Fruit fly (Drosophila melanogaster) whole organism, wandering third instar larva: Measurements from ENCODE around the gene CG10984.

Experiments
- Abd-B ChIP-seq: fragments of >200 bp; optimal IDR thresholded peaks from 2 replicates; lab custom pipeline; 2017; ENCODE audit warnings: missing biosample characterization, missing genetic modification characterization
- CG32264 ChIP-seq: fragments of 200-800 bp; sonication (Bioruptor generic); optimal IDR thresholded peaks from 2 replicates; lab custom pipeline; 2016; ENCODE audit warnings: missing biosample characterization, missing genetic modification characterization
- CG9705 ChIP-seq: fragments of 200-800 bp; sonication (Bioruptor generic); optimal IDR thresholded peaks from 2 replicates; lab custom pipeline; 2018; ENCODE audit warnings: missing biosample characterization, mild to moderate bottlenecking, missing genetic modification characterization
- CrebA ChIP-seq: fragments of 200-800 bp; sonication (Bioruptor generic); optimal IDR thresholded peaks from 2 replicates; lab custom pipeline; 2016; ENCODE audit warnings: missing biosample characterization, mild to moderate bottlenecking, missing genetic modification characterization, borderline replicate concordance
- Dfd ChIP-seq: fragments of >200 bp; optimal IDR thresholded peaks from 2 replicates; lab custom pipeline; 2017; ENCODE audit warnings: missing biosample characterization, missing genetic modification characterization
- Dif ChIP-seq: fragments of 200-275, 200-300 bp; sonication (Bioruptor generic); optimal IDR thresholded peaks from 2 replicates; lab custom pipeline; 2018; ENCODE audit warnings: missing biosample characterization, missing genetic modification characterization; ENCODE audit not compliant: partially characterized antibody
- GATAd ChIP-seq: sonication (Bioruptor generic); optimal IDR thresholded peaks from 2 replicates; lab custom pipeline; 2016; ENCODE audit warnings: missing biosample characterization, missing genetic modification characterization
- HLH106 ChIP-seq: fragments of 200-800 bp; optimal IDR thresholded peaks from 3 replicates; lab custom pipeline; 2019; ENCODE audit warnings: missing biosample characterization, mild to moderate bottlenecking, missing genetic modification characterization, moderate library complexity
- Hnf4 ChIP-seq: fragments of 200-800 bp; sonication (Bioruptor generic); optimal IDR thresholded peaks from 2 replicates; lab custom pipeline; 2016; ENCODE audit warnings: missing biosample characterization, mild to moderate bottlenecking, missing genetic modification characterization
- Hr78 ChIP-seq: fragments of >200 bp; optimal IDR thresholded peaks from 2 replicates; lab custom pipeline; 2017; ENCODE audit warnings: missing biosample characterization, missing genetic modification characterization
- Hr83 ChIP-seq: fragments of 200-300 bp; sonication (Bioruptor generic); optimal IDR thresholded peaks from 2 replicates; lab custom pipeline; 2016; ENCODE audit warnings: missing biosample characterization, mild to moderate bottlenecking, missing genetic modification characterization, moderate library complexity; ENCODE audit not compliant: poor library complexity, severe bottlenecking
- Jra ChIP-seq: sonication (Bioruptor generic); optimal IDR thresholded peaks from 2 replicates; lab custom pipeline; 2016; ENCODE audit warnings: missing biosample characterization, missing genetic modification characterization
- Mio ChIP-seq: sonication (Bioruptor generic); optimal IDR thresholded peaks from 2 replicates; lab custom pipeline; 2016; ENCODE audit warnings: missing biosample characterization, missing genetic modification characterization
- Myc ChIP-seq: fragments of >200 bp; optimal IDR thresholded peaks from 2 replicates; lab custom pipeline; 2017
- N ChIP-seq: fragments of >200 bp; optimal IDR thresholded peaks from 2 replicates; lab custom pipeline; 2018; ENCODE audit warnings: missing biosample characterization, missing external identifiers, missing genetic modification characterization
- OdsH ChIP-seq: fragments of 200-800 bp; sonication (Bioruptor generic); optimal IDR thresholded peaks from 2 replicates; lab custom pipeline; 2016; ENCODE audit warnings: missing biosample characterization, mild to moderate bottlenecking, missing genetic modification characterization
- Rel ChIP-seq, 2 experiments: fragments of 200-800 bp; sonication (Bioruptor generic) in 1 of 2; optimal IDR thresholded peaks; 2 replicates in 1 of 2; 3 replicates in 1 of 2; lab custom pipeline; 2016 to 2019; ENCODE audit warnings: mild to moderate bottlenecking in 2 of 2, missing biosample characterization in 2 of 2, missing genetic modification characterization in 2 of 2, moderate library complexity in 1 of 2
- Sp1 ChIP-seq: fragments of 200-800 bp; sonication (Bioruptor generic); optimal IDR thresholded peaks from 3 replicates; lab custom pipeline; 2019; ENCODE audit warnings: missing biosample characterization, mild to moderate bottlenecking, missing genetic modification characterization, moderate library complexity
- Vsx2 ChIP-seq: fragments of 200-300, 225-300 bp; sonication (Bioruptor generic); optimal IDR thresholded peaks from 2 replicates; lab custom pipeline; 2018; ENCODE audit warnings: missing biosample characterization, missing genetic modification characterization; ENCODE audit not compliant: partially characterized antibody
- br ChIP-seq: fragments of 200-800 bp; sonication (Bioruptor generic); optimal IDR thresholded peaks from 2 replicates; lab custom pipeline; 2016; ENCODE audit warnings: missing biosample characterization, missing genetic modification characterization
- brk ChIP-seq: fragments of 200-800 bp; sonication (Bioruptor generic); optimal IDR thresholded peaks from 2 replicates; lab custom pipeline; 2016; ENCODE audit warnings: missing biosample characterization, mild to moderate bottlenecking, missing genetic modification characterization
- dl ChIP-seq, 2 experiments: fragments of 175-275, 200-275 bp in 1 of 2; fragments of 200-275 bp in 1 of 2; sonication (Bioruptor generic); optimal IDR thresholded peaks; lab custom pipeline; 2018; ENCODE audit warnings: mild to moderate bottlenecking in 2 of 2, missing biosample characterization in 2 of 2, missing genetic modification characterization in 2 of 2, moderate library complexity in 2 of 2; ENCODE audit not compliant: partially characterized antibody in 2 of 2, insufficient read depth in 1 of 2
- dmrt93B ChIP-seq: fragments of 200-800 bp; sonication (Bioruptor generic); optimal IDR thresholded peaks from 2 replicates; lab custom pipeline; 2018; ENCODE audit warnings: missing biosample characterization, mild to moderate bottlenecking, missing genetic modification characterization
- dsf ChIP-seq: sonication (Bioruptor generic); optimal IDR thresholded peaks from 2 replicates; lab custom pipeline; 2016; ENCODE audit warnings: missing biosample characterization, missing genetic modification characterization, borderline replicate concordance
- ey ChIP-seq: fragments of 200-800 bp; sonication (Bioruptor generic); optimal IDR thresholded peaks from 2 replicates; lab custom pipeline; 2016; ENCODE audit warnings: missing biosample characterization, missing genetic modification characterization
- foxo ChIP-seq, 2 experiments: fragments of 200-800 bp; sonication (Bioruptor generic); optimal IDR thresholded peaks; 2 replicates in 1 of 2; 3 replicates in 1 of 2; lab custom pipeline; 2016 to 2017; ENCODE audit warnings: missing biosample characterization in 2 of 2, missing genetic modification characterization in 2 of 2
- fru ChIP-seq: fragments of 200-800 bp; sonication (Bioruptor generic); optimal IDR thresholded peaks from 3 replicates; lab custom pipeline; 2016; ENCODE audit warnings: missing biosample characterization, mild to moderate bottlenecking, missing genetic modification characterization
- h ChIP-seq: fragments of 200-800 bp; sonication (Bioruptor generic); optimal IDR thresholded peaks from 3 replicates; lab custom pipeline; 2016; ENCODE audit warnings: missing biosample characterization, mild to moderate bottlenecking, missing genetic modification characterization
- jim ChIP-seq: fragments of 175-275, 200-325 bp; sonication (Bioruptor generic); optimal IDR thresholded peaks from 2 replicates; lab custom pipeline; 2016; ENCODE audit warnings: missing biosample characterization, mild to moderate bottlenecking, missing genetic modification characterization
- lola ChIP-seq: fragments of >200 bp; optimal IDR thresholded peaks from 2 replicates; lab custom pipeline; 2017; ENCODE audit warnings: missing biosample characterization, missing genetic modification characterization
- pan ChIP-seq: fragments of >200 bp; optimal IDR thresholded peaks from 2 replicates; lab custom pipeline; 2017
- psq ChIP-seq: fragments of 200-800 bp; sonication (Bioruptor generic); optimal IDR thresholded peaks from 3 replicates; lab custom pipeline; 2017; ENCODE audit warnings: missing biosample characterization, mild to moderate bottlenecking, missing genetic modification characterization, moderate library complexity
- rgr ChIP-seq: fragments of 200-800 bp; sonication (Bioruptor generic); optimal IDR thresholded peaks from 3 replicates; lab custom pipeline; 2016; ENCODE audit warnings: missing biosample characterization, mild to moderate bottlenecking, missing genetic modification characterization
- sage ChIP-seq: fragments of 200-800 bp; sonication (Bioruptor generic); optimal IDR thresholded peaks from 2 replicates; lab custom pipeline; 2016; ENCODE audit warnings: missing biosample characterization, mild to moderate bottlenecking, missing genetic modification characterization
- sv ChIP-seq: fragments of 200-800 bp; sonication (Bioruptor generic); optimal IDR thresholded peaks from 3 replicates; lab custom pipeline; 2016; ENCODE audit warnings: missing biosample characterization, missing genetic modification characterization
- tai ChIP-seq: sonication (Bioruptor generic); optimal IDR thresholded peaks from 2 replicates; lab custom pipeline; 2016; ENCODE audit warnings: missing biosample characterization, missing genetic modification characterization
- usp ChIP-seq: fragments of >200 bp; optimal IDR thresholded peaks from 2 replicates; lab custom pipeline; 2017; ENCODE audit warnings: missing biosample characterization, missing genetic modification characterization
- woc ChIP-seq: sonication (Bioruptor generic); optimal IDR thresholded peaks from 2 replicates; lab custom pipeline; 2016; ENCODE audit warnings: missing biosample characterization, mild to moderate bottlenecking, missing genetic modification characterization

CG10984 gene

dm6 chr3L:12745121-12745770, 4.7 kb upstream of the CG10984 start, which contains the start of gene CG32109:
Gene CG32109 (plus strand): TSS chr3L:12745344.
- TF ChIP-seq sage (GFP tag; lab: Kevin White, UChicago) = peak; percentile 26
- no peak for TF ChIP-seq Dif (GFP tag; lab: Kevin White, UChicago)

dm6 chr3L:12746241-12746640, 3.7 kb upstream of the CG10984 start:
- no peak for TF ChIP-seq ey
- TF ChIP-seq Myc = no peak

dm6 chr3L:12748711-12749566, 980 bp upstream of the CG10984 start:
- no peak for TF ChIP-seq foxo (GFP tag; optimal IDR thresholded peaks at IDR 0.05; lab: Kevin White, UChicago)
- no peak for TF ChIP-seq ey
- TF ChIP-seq jim (GFP tag; lab: Kevin White, UChicago) = no peak
- TF ChIP-seq tai = no peak
- no peak for TF ChIP-seq Abd-B (GFP tag; lab: Kevin White, UChicago)

dm6 chr3L:12754769-12755189, 4.9 kb downstream of the CG10984 start, which contains the start of the genes CG10973 and Vps13D:
Gene CG10973 (minus strand): TSS chr3L:12754774.
Gene Vps13D (plus strand): TSS chr3L:12755049.
- TF ChIP-seq Dif (GFP tag; lab: Kevin White, UChicago) = peak; percentile 99
- TF ChIP-seq Rel (GFP tag; optimal IDR thresholded peaks at IDR 0.05; lab: Kevin White, UChicago) = no peak
- TF ChIP-seq Rel (tag; optimal IDR thresholded peaks at IDR 0.05; lab: Kevin White, UChicago) = no peak
- TF ChIP-seq CrebA (GFP tag; lab: Kevin White, UChicago) = no peak
- no peak for TF ChIP-seq Hr83 (GFP tag; lab: Kevin White, UChicago)
- TF ChIP-seq lola = no peak
- TF ChIP-seq fru (GFP tag; lab: Kevin White, UChicago) = no peak
- no peak for TF ChIP-seq woc (GFP tag; lab: Kevin White, UChicago)
- no peak for TF ChIP-seq GATAd (GFP tag; lab: Kevin White, UChicago)
- peak; percentile 35 for TF ChIP-seq Hnf4 (GFP tag; lab: Kevin White, UChicago)
- TF ChIP-seq Jra = peak; percentile 16
- no peak for TF ChIP-seq jim (GFP tag; lab: Kevin White, UChicago)
- TF ChIP-seq psq (GFP tag; lab: Kevin White, UChicago) = no peak
- TF ChIP-seq dl (GFP tag; optimal IDR thresholded peaks at IDR 0.05; lab: Kevin White, UChicago; ENCODE audit: insufficient read depth in 1 of 2, partially characterized antibody in 2 of 2) = peak; percentile 75 to 90
- no peak for TF ChIP-seq sage (GFP tag; lab: Kevin White, UChicago)
- no peak for TF ChIP-seq N (GFP tag; lab: Kevin White, UChicago)
- no peak for TF ChIP-seq Hr78
- TF ChIP-seq brk (GFP tag; lab: Kevin White, UChicago) = peak; percentile 79
- TF ChIP-seq br (GFP tag; lab: Kevin White, UChicago) = no peak
- no peak for TF ChIP-seq CG9705 (GFP tag; lab: Kevin White, UChicago)
- no peak for TF ChIP-seq dmrt93B (GFP tag; lab: Kevin White, UChicago)
- TF ChIP-seq foxo (GFP tag; optimal IDR thresholded peaks at IDR 0.05; lab: Kevin White, UChicago) = no peak
- no peak for TF ChIP-seq h
- no peak for TF ChIP-seq ey
- TF ChIP-seq Vsx2 = peak; percentile 99
- no peak for TF ChIP-seq Mio (GFP tag; lab: Kevin White, UChicago)
- no peak for TF ChIP-seq Abd-B (GFP tag; lab: Kevin White, UChicago)
- no peak for TF ChIP-seq Myc
- no peak for TF ChIP-seq OdsH (GFP tag; lab: Kevin White, UChicago)
- no peak for TF ChIP-seq Sp1 (GFP tag; lab: Kevin White, UChicago)
- no peak for TF ChIP-seq dsf (GFP tag; lab: Kevin White, UChicago)
- no peak for TF ChIP-seq CG32264 (GFP tag; lab: Kevin White, UChicago)
- no peak for TF ChIP-seq Dfd (GFP tag; lab: Kevin White, UChicago)
- peak; percentile 49 for TF ChIP-seq sv
- TF ChIP-seq rgr = no peak
- peak; percentile 41 for TF ChIP-seq tai
- no peak for TF ChIP-seq HLH106 (tag; lab: Kevin White, UChicago)
- no peak for TF ChIP-seq usp (GFP tag; lab: Kevin White, UChicago)
- TF ChIP-seq pan (lab: Kevin White, UChicago) = no peak
